Worm (Caenorhabditis elegans) whole organism, late embryonic: ENCODE data around the gene his-40.

ENCODE experiments used
- ama-1 ChIP-seq: fragments of 150-350 bp; optimal IDR thresholded peaks from 2 replicates; lab custom pipeline; 2014
- ceh-48 ChIP-seq: sonication (generic microtip); optimal IDR thresholded peaks from 2 replicates; lab custom pipeline; 2016; ENCODE audit warnings: missing genetic modification characterization, inconsistent platforms, missing compliant biosample characterization
- fkh-10 ChIP-seq: fragments of 150-350 bp; optimal IDR thresholded peaks from 2 replicates; lab custom pipeline; 2014; ENCODE audit warnings: missing biosample characterization, missing genetic modification reagents, missing genetic modification characterization
- lim-6 ChIP-seq: sonication (generic microtip); optimal IDR thresholded peaks from 2 replicates; lab custom pipeline; 2016; ENCODE audit warnings: missing genetic modification characterization, missing compliant biosample characterization
- pqm-1 ChIP-seq: sonication (generic microtip); optimal IDR thresholded peaks from 2 replicates; lab custom pipeline; 2016; ENCODE audit warnings: missing genetic modification characterization, missing compliant biosample characterization
- pros-1 ChIP-seq: fragments of 150-350 bp; optimal IDR thresholded peaks from 2 replicates; lab custom pipeline; 2014; ENCODE audit warnings: missing biosample characterization, missing genetic modification reagents, missing genetic modification characterization
- tbx-2 ChIP-seq: sonication (generic microtip); optimal IDR thresholded peaks from 2 replicates; lab custom pipeline; 2016; ENCODE audit warnings: missing genetic modification characterization, missing compliant biosample characterization
- unc-86 ChIP-seq: sonication (generic microtip); optimal IDR thresholded peaks from 2 replicates; lab custom pipeline; 2016; ENCODE audit warnings: missing genetic modification characterization, missing compliant biosample characterization

DNA sequence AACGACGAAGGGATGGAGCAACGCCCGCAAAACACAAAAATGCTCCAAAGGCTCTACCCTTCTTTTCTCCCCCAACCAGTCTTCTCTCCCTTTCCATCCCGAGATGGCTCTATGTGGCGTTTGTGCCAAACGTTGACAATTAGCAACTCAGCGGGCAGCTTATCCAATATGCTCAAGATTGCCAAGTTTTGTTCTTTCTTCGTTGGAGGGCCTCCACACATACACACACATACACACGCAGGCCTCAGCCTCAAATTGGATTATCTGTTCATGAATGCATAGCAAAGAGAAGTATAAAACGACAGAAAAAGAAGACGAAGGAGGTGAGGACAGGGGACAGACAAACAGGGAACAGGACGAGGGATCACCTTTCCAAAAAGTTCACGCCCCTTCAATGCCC lies 28.6 kb upstream of the his-40 start:
- TF ChIP-seq pros-1, result no peak
- TF ChIP-seq pqm-1 (tag; lab: Kevin White, UChicago), result no peak
- no peak for TF ChIP-seq ceh-48 (tag; lab: Kevin White, UChicago)
- TF ChIP-seq fkh-10 (GFP tag; lab: Kevin White, UChicago), result no peak
- no peak for TF ChIP-seq tbx-2 (tag; lab: Kevin White, UChicago)
- no peak for TF ChIP-seq lim-6 (tag; lab: Kevin White, UChicago)
- TF ChIP-seq unc-86 (tag; lab: Kevin White, UChicago), result no peak
- TF ChIP-seq ama-1 (lab: Kevin White, UChicago), result no peak
